Worm (Caenorhabditis elegans) whole organism, young adult: ENCODE measurements around the gene ZK512.8.
A peak's percentile ranks its signal among the peaks of the same experiment; 100 is the strongest.

Experiments used
- attf-5 ChIP-seq: fragments of 200-800 bp; sonication (Bioruptor generic); optimal IDR thresholded peaks from 2 replicates; lab custom pipeline; 2018; ENCODE audit warnings: mild to moderate bottlenecking, missing genetic modification characterization, missing compliant biosample characterization
- dpl-1 ChIP-seq: fragments of 150-350 bp; optimal IDR thresholded peaks from 2 replicates; lab custom pipeline; 2014; ENCODE audit warnings: missing biosample characterization, missing genetic modification reagents, missing genetic modification characterization
- efl-1 ChIP-seq: fragments of 150-350 bp; optimal IDR thresholded peaks from 2 replicates; lab custom pipeline; 2014; ENCODE audit warnings: missing biosample characterization, missing genetic modification reagents, missing genetic modification characterization
- hlh-12 ChIP-seq: sonication (generic microtip); optimal IDR thresholded peaks from 2 replicates; lab custom pipeline; 2016; ENCODE audit warnings: missing genetic modification characterization, missing compliant biosample characterization
- lsy-27 ChIP-seq: sonication (generic microtip); optimal IDR thresholded peaks from 2 replicates; lab custom pipeline; 2017; ENCODE audit warnings: missing genetic modification characterization, mild to moderate bottlenecking, missing compliant biosample characterization, antibody characterized with exemption, missing genotype, borderline replicate concordance; ENCODE audit not compliant: insufficient read depth
- mcd-1 ChIP-seq: fragments of 200-800 bp; sonication (Bioruptor generic); IDR thresholded peaks from 2 replicates; pipeline ENCODE4 v1.3.6; 2022; ENCODE audit warnings: missing genetic modification reagents, missing genetic modification characterization, missing compliant biosample characterization
- pha-4 ChIP-seq: fragments of 150-350 bp; sonication (generic microtip); optimal IDR thresholded peaks from 2 replicates; lab custom pipeline; 2014; ENCODE audit warnings: missing biosample characterization, missing genetic modification reagents, missing genetic modification characterization

Gene ZK512.8

DNA sequence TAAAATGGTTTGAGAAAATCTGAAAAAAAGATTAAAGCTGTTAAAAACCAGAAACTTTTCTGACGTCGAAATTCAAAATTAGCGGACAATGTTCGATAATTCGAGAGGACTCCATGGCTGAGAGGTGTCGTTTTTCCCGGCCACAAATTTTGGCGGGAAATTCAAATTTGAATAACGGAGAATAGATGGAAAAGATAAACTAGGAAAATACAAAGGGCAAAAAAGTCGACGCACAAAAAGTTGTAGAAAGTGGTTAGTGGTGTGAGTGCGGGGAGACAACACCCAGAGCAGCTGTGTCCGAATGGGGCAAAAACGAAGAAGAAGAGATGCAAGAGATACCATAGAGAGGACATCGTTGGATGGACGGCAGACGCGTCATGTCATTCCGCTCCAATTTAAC is 45.2 kb downstream of the ZK512.8 start, which contains the start of gene cls-3:
TSS of gene cls-3 (minus strand) at position 19 of the 400 bp plus-strand sequence.
- TF ChIP-seq attf-5 (GFP tag; lab: Kevin White, UChicago) (no peak), pha-4 (tag; lab: Kevin White, UChicago) (no peak), dpl-1 (peak; percentile 64), lsy-27 (tag; lab: Kevin White, UChicago) (no peak), hlh-12 (no peak), mcd-1 (peak; percentile 24; the same call in 1 of the 2 replicates), efl-1 (GFP tag; lab: Kevin White, UChicago) (peak; percentile 68)
